Worm (Caenorhabditis elegans) whole organism, mixed stage, embryonic: Measurements from ENCODE around the gene lron-7.

ENCODE experiments used
- drap-1 ChIP-seq: fragments of 200-800 bp; sonication (Bioruptor generic); optimal IDR thresholded peaks from 3 replicates; lab custom pipeline; 2018; ENCODE audit warnings: mild to moderate bottlenecking, missing genetic modification characterization, missing compliant biosample characterization
- elt-3 ChIP-seq: fragments of 150-350 bp; optimal IDR thresholded peaks from 2 replicates; lab custom pipeline; 2014; ENCODE audit warnings: missing biosample characterization, missing genetic modification characterization
- lin-13 ChIP-seq: fragments of 150-350 bp; optimal IDR thresholded peaks from 2 replicates; lab custom pipeline; 2014; ENCODE audit warnings: missing biosample characterization, missing genetic modification characterization
- mep-1 ChIP-seq: fragments of 150-350 bp; optimal IDR thresholded peaks from 2 replicates; lab custom pipeline; 2017; ENCODE audit warnings: missing biosample characterization, missing genetic modification reagents, missing genetic modification characterization, inconsistent platforms
- mls-2 ChIP-seq: sonication (generic microtip); optimal IDR thresholded peaks from 2 replicates; lab custom pipeline; 2016; ENCODE audit warnings: mild to moderate bottlenecking, missing genetic modification characterization, moderate library complexity, missing compliant biosample characterization
- nhr-237 ChIP-seq: fragments of 150-350 bp; optimal IDR thresholded peaks from 2 replicates; lab custom pipeline; 2014; ENCODE audit warnings: missing biosample characterization, missing genetic modification characterization
- pha-4 ChIP-seq: fragments of 150-350 bp; optimal IDR thresholded peaks from 2 replicates; lab custom pipeline; 2018; ENCODE audit warnings: missing biosample characterization, missing genetic modification reagents, missing genetic modification characterization
- snpc-4 ChIP-seq: fragments of 150-350 bp; optimal IDR thresholded peaks from 2 replicates; lab custom pipeline; 2014; ENCODE audit warnings: missing biosample characterization, missing genetic modification characterization
- sptf-1 ChIP-seq: sonication (generic microtip); optimal IDR thresholded peaks from 2 replicates; lab custom pipeline; 2017; ENCODE audit warnings: mild to moderate bottlenecking, missing genetic modification characterization, moderate library complexity, missing compliant biosample characterization
- tbx-8 ChIP-seq: fragments of 200-800 bp; sonication (Bioruptor generic); optimal IDR thresholded peaks from 2 replicates; lab custom pipeline; 2018; ENCODE audit warnings: mild to moderate bottlenecking, missing genetic modification characterization, moderate library complexity, missing compliant biosample characterization
- unc-39 ChIP-seq: fragments of 150-350 bp; optimal IDR thresholded peaks from 2 replicates; lab custom pipeline; 2014; ENCODE audit warnings: missing biosample characterization, missing genetic modification characterization
- unc-62 ChIP-seq: fragments of 150-350 bp; optimal IDR thresholded peaks from 2 replicates; lab custom pipeline; 2014; ENCODE audit warnings: missing biosample characterization, missing genetic modification reagents, missing genetic modification characterization
- ztf-11 ChIP-seq: fragments of 150-350 bp; optimal IDR thresholded peaks from 2 replicates; lab custom pipeline; 2014; ENCODE audit warnings: missing biosample characterization, missing genetic modification characterization

- TF ChIP-seq pha-4: no peak
- no peak for TF ChIP-seq unc-62 (GFP tag; lab: Kevin White, UChicago)
- no peak for TF ChIP-seq tbx-8
- no peak for TF ChIP-seq elt-3 (tag; lab: Kevin White, UChicago)
- no peak for TF ChIP-seq unc-39
- TF ChIP-seq drap-1: no peak
- TF ChIP-seq nhr-237 (tag; lab: Kevin White, UChicago): no peak
- no peak for TF ChIP-seq ztf-11 (tag; lab: Kevin White, UChicago)
- TF ChIP-seq mep-1 (tag; lab: Kevin White, UChicago): no peak
- TF ChIP-seq mls-2 (tag; lab: Kevin White, UChicago): no peak
- TF ChIP-seq sptf-1 (tag; lab: Kevin White, UChicago): no peak
- no peak for TF ChIP-seq lin-13 (tag; lab: Kevin White, UChicago)
- TF ChIP-seq snpc-4 (tag; lab: Kevin White, UChicago): no peak
Observed at ce11 chrX:7279671-7280389, 12.1 kb upstream of the lron-7 start, which contains the start of gene unc-10.
